Worm (Caenorhabditis elegans): ENCODE results near the gene D2096.5.
"Not testable (repeated sequence)": the region's sequence is repeated elsewhere in the genome, so short reads cannot be mapped to it uniquely, and the experiment has no call there.

- TF ChIP-seq flt-1 (GFP tag; IDR thresholded peaks at IDR 0.05); T22C8.4 (GFP tag; IDR thresholded peaks at IDR 0.05); cog-1 (tag; optimal IDR thresholded peaks at IDR 0.05); klf-2 (GFP tag; conservative IDR thresholded peaks at IDR 0.05): not testable (repeated sequence)
Observed at ce11 chrIV:8352036-8352435, 7.5 kb downstream of the D2096.5 start, which contains the start of gene F17E9.16.

Measured in whole organism, midembryonic.